Worm (Caenorhabditis elegans): ENCODE measurements around the gene F44E7.4.

ce11 chrV:5792031-5792430 lies 15.3 kb upstream of the F44E7.4 start, which contains the start of gene ZC250.2:
- TF ChIP-seq ceh-48 (tag; optimal IDR thresholded peaks at IDR 0.05) (no peak), pqm-1 (tag; optimal IDR thresholded peaks at IDR 0.05) (no peak), ama-1 (optimal IDR thresholded peaks at IDR 0.05) (no peak), pag-3 (tag; optimal IDR thresholded peaks at IDR 0.05; ENCODE audit: borderline replicate concordance) (no peak), elt-4 (tag; optimal IDR thresholded peaks at IDR 0.05) (no peak), pat-9 (tag; optimal IDR thresholded peaks at IDR 0.05) (no peak)

Data from whole organism, late embryonic.